Fruit fly (Drosophila melanogaster): Measurements from ENCODE around the gene CG12056.

DNA sequence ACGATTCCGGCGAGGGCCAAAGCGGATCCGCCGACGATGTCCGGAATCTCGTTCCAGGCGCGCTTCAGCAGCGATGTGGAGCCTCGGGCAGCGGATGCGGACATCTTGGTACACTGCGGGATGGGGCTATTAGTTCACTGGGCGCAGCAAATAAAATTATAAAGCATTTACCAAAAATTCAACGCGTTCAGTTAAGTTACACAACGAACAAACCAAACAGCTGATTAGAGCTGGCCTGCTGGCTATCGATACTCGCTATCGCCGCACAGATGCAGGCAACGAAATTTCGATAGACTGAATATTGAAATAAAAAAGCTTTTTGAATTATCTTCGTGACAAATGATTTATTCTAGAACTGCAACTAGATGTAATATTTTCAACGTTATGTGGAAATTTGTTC lies 32.7 kb upstream of the CG12056 start, which contains the start of gene NdufA3:
- TF ChIP-seq CG4496 (GFP tag; IDR thresholded peaks at IDR 0.05) (no peak), rn (GFP tag; IDR thresholded peaks at IDR 0.05) (no peak)
